Worm (Caenorhabditis elegans): Measurements from ENCODE around the gene F52D2.12.

- no peak for TF ChIP-seq dao-5 (tag; optimal IDR thresholded peaks at IDR 0.05)
- no peak for TF ChIP-seq him-1 (tag; optimal IDR thresholded peaks at IDR 0.05)
Measured at ce11 chrX:1962273-1962672, 15.5 kb upstream of the F52D2.12 start, which contains the start of gene F52D2.7.

Measured in whole organism, L4/young adult.